Fruit fly (Drosophila melanogaster) whole organism, prepupa: ENCODE measurements around the gene CG13998.
A peak's percentile ranks its signal among the peaks of the same experiment; 100 is the strongest.

ENCODE experiments used
- CG10669 ChIP-seq: fragments of 200-800 bp; sonication (Bioruptor generic); optimal IDR thresholded peaks from 3 replicates; lab custom pipeline; 2018; ENCODE audit warnings: missing biosample characterization, mild to moderate bottlenecking, missing genetic modification characterization, moderate library complexity
- CG11294 ChIP-seq: fragments of 200-800 bp; sonication (Bioruptor generic); IDR thresholded peaks from 2 replicates; pipeline ENCODE4 v1.3.6; 2022; ENCODE audit warnings: missing biosample characterization, missing genetic modification characterization
- CG16779 ChIP-seq: fragments of 200-800 bp; sonication (Bioruptor generic); optimal IDR thresholded peaks from 3 replicates; lab custom pipeline; 2017; ENCODE audit warnings: missing biosample characterization, mild to moderate bottlenecking, missing genetic modification characterization
- CG3032 ChIP-seq: fragments of 200-800 bp; optimal IDR thresholded peaks from 2 replicates; lab custom pipeline; 2019; ENCODE audit warnings: missing biosample characterization, mild to moderate bottlenecking, missing genetic modification characterization, moderate library complexity
- CG31627 ChIP-seq: fragments of 200-800 bp; sonication (Bioruptor generic); optimal IDR thresholded peaks from 3 replicates; lab custom pipeline; 2016; ENCODE audit warnings: missing biosample characterization, missing genetic modification characterization
- CG32006 ChIP-seq: fragments of 200-800 bp; sonication (Bioruptor generic); optimal IDR thresholded peaks from 3 replicates; lab custom pipeline; 2017; ENCODE audit warnings: missing biosample characterization, mild to moderate bottlenecking, missing genetic modification characterization
- CG4318 ChIP-seq: fragments of 200-800 bp; sonication (Bioruptor generic); optimal IDR thresholded peaks from 3 replicates; lab custom pipeline; 2017; ENCODE audit warnings: missing biosample characterization, mild to moderate bottlenecking, missing genetic modification characterization
- CG6276 ChIP-seq: fragments of 200-800 bp; sonication (Bioruptor generic); optimal IDR thresholded peaks from 2 replicates; lab custom pipeline; 2017; ENCODE audit warnings: missing biosample characterization, mild to moderate bottlenecking, missing genetic modification characterization
- CG6792 ChIP-seq: fragments of 200-800 bp; sonication (Bioruptor generic); optimal IDR thresholded peaks from 3 replicates; lab custom pipeline; 2016; ENCODE audit warnings: missing biosample characterization, missing genetic modification characterization
- CG6808 ChIP-seq: fragments of 200-800 bp; sonication (Bioruptor generic); optimal IDR thresholded peaks from 3 replicates; lab custom pipeline; 2017; ENCODE audit warnings: missing biosample characterization, missing genetic modification characterization, mild to moderate bottlenecking, moderate library complexity, missing genetic modification reagents
- CG6854 ChIP-seq: fragments of 200-800 bp; sonication (Bioruptor generic); optimal IDR thresholded peaks from 2 replicates; lab custom pipeline; 2017; ENCODE audit warnings: missing biosample characterization, mild to moderate bottlenecking, missing genetic modification characterization
- CG7368 ChIP-seq: fragments of 200-800 bp; sonication (Bioruptor generic); optimal IDR thresholded peaks from 3 replicates; lab custom pipeline; 2016; ENCODE audit warnings: missing biosample characterization, missing genetic modification characterization
- CG8632 ChIP-seq: fragments of 200-800 bp; sonication (Bioruptor generic); optimal IDR thresholded peaks from 3 replicates; lab custom pipeline; 2016; ENCODE audit warnings: missing biosample characterization, missing genetic modification characterization
- CG9139 ChIP-seq: fragments of 200-800 bp; sonication (Bioruptor generic); optimal IDR thresholded peaks from 3 replicates; lab custom pipeline; 2017; ENCODE audit warnings: missing biosample characterization, mild to moderate bottlenecking, missing genetic modification characterization
- Eip75B ChIP-seq: fragments of 200-800 bp; sonication (Bioruptor generic); optimal IDR thresholded peaks from 3 replicates; lab custom pipeline; 2016; ENCODE audit warnings: missing biosample characterization, missing genetic modification characterization
- Eip78C ChIP-seq: fragments of 200-800 bp; sonication (Bioruptor generic); peaks from one replicate; lab custom pipeline; 2016; ENCODE audit warnings: missing biosample characterization, missing genetic modification characterization
- Eip93F ChIP-seq: fragments of 200-800 bp; sonication (Bioruptor generic); optimal IDR thresholded peaks from 2 replicates; lab custom pipeline; 2016; ENCODE audit warnings: missing biosample characterization, mild to moderate bottlenecking, missing genetic modification characterization
- Ets21C ChIP-seq: fragments of 200-800 bp; sonication (Bioruptor generic); optimal IDR thresholded peaks from 3 replicates; lab custom pipeline; 2016; ENCODE audit warnings: missing biosample characterization, missing genetic modification characterization
- Ets96B ChIP-seq: fragments of 200-800 bp; optimal IDR thresholded peaks from 2 replicates; lab custom pipeline; 2019; ENCODE audit warnings: missing biosample characterization, mild to moderate bottlenecking, missing genetic modification characterization, moderate library complexity
- Hr39 ChIP-seq: fragments of 200-800 bp; sonication (Bioruptor generic); optimal IDR thresholded peaks from 2 replicates; lab custom pipeline; 2016; ENCODE audit warnings: missing biosample characterization, missing genetic modification characterization
- Hr4 ChIP-seq: fragments of 200-800 bp; sonication (Bioruptor generic); optimal IDR thresholded peaks from 3 replicates; lab custom pipeline; 2016; ENCODE audit warnings: missing biosample characterization, missing genetic modification characterization
- OdsH ChIP-seq: fragments of 200-800 bp; sonication (Bioruptor generic); optimal IDR thresholded peaks from 3 replicates; lab custom pipeline; 2016; ENCODE audit warnings: missing biosample characterization, missing genetic modification characterization
- Smox ChIP-seq: fragments of 200-800 bp; sonication (Bioruptor generic); optimal IDR thresholded peaks from 3 replicates; lab custom pipeline; 2016; ENCODE audit warnings: missing biosample characterization, missing genetic modification characterization
- Sox102F ChIP-seq: fragments of 200-800 bp; sonication (Bioruptor generic); optimal IDR thresholded peaks from 2 replicates; lab custom pipeline; 2016; ENCODE audit warnings: missing biosample characterization, mild to moderate bottlenecking, missing genetic modification characterization
- Sox15 ChIP-seq: fragments of 200-800 bp; sonication (Bioruptor generic); optimal IDR thresholded peaks from 3 replicates; lab custom pipeline; 2016; ENCODE audit warnings: missing biosample characterization, missing genetic modification characterization
- acj6 ChIP-seq: fragments of 200-800 bp; sonication (Bioruptor generic); optimal IDR thresholded peaks from 3 replicates; lab custom pipeline; 2016; ENCODE audit warnings: missing biosample characterization, missing genetic modification characterization
- cyc ChIP-seq: fragments of 200-800 bp; sonication (Bioruptor generic); optimal IDR thresholded peaks from 3 replicates; lab custom pipeline; 2016; ENCODE audit warnings: missing biosample characterization, missing genetic modification characterization
- dac ChIP-seq: fragments of 200-800 bp; sonication (Bioruptor generic); optimal IDR thresholded peaks from 2 replicates; lab custom pipeline; 2017; ENCODE audit warnings: missing biosample characterization, mild to moderate bottlenecking, missing genetic modification characterization
- eg ChIP-seq: fragments of 200-800 bp; sonication (Bioruptor generic); IDR thresholded peaks from 3 replicates; pipeline ENCODE4 v1.3.6; 2022; ENCODE audit warnings: missing biosample characterization, missing genetic modification characterization
- esn ChIP-seq: fragments of 200-800 bp; sonication (Bioruptor generic); optimal IDR thresholded peaks from 2 replicates; lab custom pipeline; 2016; ENCODE audit warnings: missing biosample characterization, mild to moderate bottlenecking, missing genetic modification characterization, moderate library complexity
- fd59A ChIP-seq: fragments of 200-800 bp; sonication (Bioruptor generic); optimal IDR thresholded peaks from 2 replicates; lab custom pipeline; 2017; ENCODE audit warnings: missing biosample characterization, mild to moderate bottlenecking, missing genetic modification characterization, missing genetic modification reagents
- fd85E ChIP-seq: fragments of 200-800 bp; sonication (Bioruptor generic); optimal IDR thresholded peaks from 3 replicates; lab custom pipeline; 2016; ENCODE audit warnings: missing biosample characterization, missing genetic modification characterization
- fkh ChIP-seq: fragments of 200-800 bp; sonication (Bioruptor generic); optimal IDR thresholded peaks from 3 replicates; lab custom pipeline; 2017; ENCODE audit warnings: missing biosample characterization, mild to moderate bottlenecking, missing genetic modification characterization, moderate library complexity
- lz ChIP-seq: fragments of 200-800 bp; sonication (Bioruptor generic); optimal IDR thresholded peaks from 3 replicates; lab custom pipeline; 2016; ENCODE audit warnings: missing biosample characterization, missing genetic modification characterization
- pdm3 ChIP-seq: fragments of 200-800 bp; sonication (Bioruptor generic); optimal IDR thresholded peaks from 3 replicates; lab custom pipeline; 2016; ENCODE audit warnings: missing biosample characterization, missing genetic modification characterization
- salr ChIP-seq, 2 experiments: fragments of 200-800 bp; sonication (Bioruptor generic); optimal IDR thresholded peaks; 3 replicates each; lab custom pipeline; 2016 to 2018; ENCODE audit warnings: missing biosample characterization in 2 of 2, missing genetic modification characterization in 2 of 2, mild to moderate bottlenecking in 1 of 2
- spab ChIP-seq: fragments of 200-800 bp; sonication (Bioruptor generic); optimal IDR thresholded peaks from 2 replicates; lab custom pipeline; 2017; ENCODE audit warnings: missing biosample characterization, mild to moderate bottlenecking, missing genetic modification characterization, missing genetic modification reagents
- ss ChIP-seq, 2 experiments: fragments of 200-800 bp; sonication (Bioruptor generic); optimal IDR thresholded peaks; 2 replicates in 1 of 2; 3 replicates in 1 of 2; lab custom pipeline; 2017 to 2018; ENCODE audit warnings: mild to moderate bottlenecking in 2 of 2, missing biosample characterization in 2 of 2, missing genetic modification characterization in 2 of 2, moderate library complexity in 1 of 2
- svp ChIP-seq: fragments of 200-800 bp; sonication (Bioruptor generic); peaks from one replicate; lab custom pipeline; 2016; ENCODE audit warnings: missing biosample characterization, missing genetic modification characterization
- vri ChIP-seq: fragments of 200-800 bp; sonication (Bioruptor generic); optimal IDR thresholded peaks from 3 replicates; lab custom pipeline; 2016; ENCODE audit warnings: missing biosample characterization, mild to moderate bottlenecking, missing genetic modification characterization

Gene CG13998

DNA sequence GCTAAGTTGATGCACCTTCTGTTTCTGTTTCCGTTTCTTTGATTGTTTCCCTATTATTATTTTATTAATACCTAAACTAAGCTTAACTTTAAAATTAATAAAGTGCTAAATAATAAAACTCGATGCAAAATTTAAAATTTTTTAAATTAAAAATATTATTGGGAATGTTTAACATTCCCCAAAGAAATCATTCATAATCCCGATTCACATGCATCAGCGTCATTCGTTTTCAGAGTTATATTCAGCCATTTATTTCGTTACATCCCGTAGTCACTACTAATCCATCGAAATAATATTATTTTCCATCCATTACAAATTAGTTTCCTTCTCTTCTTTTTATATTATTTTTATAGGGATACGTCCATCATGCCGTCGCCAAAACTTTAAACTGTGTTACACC is 9.1 kb downstream of the CG13998 start:
- TF ChIP-seq eg (GFP tag; lab: Robert Waterston, UW) (no peak), cyc (no peak), spab (GFP tag; lab: Kevin White, UChicago) (no peak), ss (GFP tag; optimal IDR thresholded peaks at IDR 0.05; lab: Kevin White, UChicago) (no peak), CG9139 (GFP tag; lab: Kevin White, UChicago) (no peak), CG8632 (GFP tag; lab: Kevin White, UChicago) (no peak), Smox (GFP tag; lab: Kevin White, UChicago) (no peak), CG6808 (GFP tag; lab: Kevin White, UChicago) (no peak), CG7368 (GFP tag; lab: Kevin White, UChicago) (no peak), Hr4 (no peak), esn (GFP tag; lab: Kevin White, UChicago) (no peak), Sox15 (no peak), Hr39 (no peak)

DNA sequence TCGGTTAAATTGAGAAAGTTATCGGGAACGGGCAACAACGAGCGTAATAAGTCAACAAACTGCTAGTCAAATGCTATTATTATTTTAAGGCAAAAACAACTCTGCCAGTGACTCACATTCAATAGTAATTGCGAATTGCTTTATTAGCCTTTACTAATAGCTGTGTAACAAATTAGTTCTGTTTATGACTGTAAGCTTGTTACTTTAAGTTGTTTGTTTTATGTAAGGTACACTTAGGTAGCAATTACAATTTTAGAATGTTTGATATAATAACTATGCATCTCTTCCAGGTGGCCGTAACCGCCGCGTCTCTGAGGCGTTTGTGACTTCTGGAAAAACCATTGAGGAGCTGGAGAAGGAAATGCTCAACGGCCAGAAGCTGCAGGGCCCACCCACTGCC is 9.9 kb downstream of the CG13998 start:
- TF ChIP-seq fkh (GFP tag; lab: Kevin White, UChicago) (no peak), CG16779 (tag; lab: Kevin White, UChicago) (no peak), cyc (no peak), Eip78C (GFP tag; lab: Kevin White, UChicago) (no peak), pdm3 (no peak), CG6854 (GFP tag; lab: Kevin White, UChicago) (no peak), dac (GFP tag; lab: Kevin White, UChicago) (no peak), CG11294 (no peak)

- TF ChIP-seq Eip75B (GFP tag; lab: Kevin White, UChicago) (no peak), svp (GFP tag; lab: Kevin White, UChicago) (peak; percentile 90)
Observed at dm6 chr2L:5945651-5946547, 10.7 kb downstream of the CG13998 start.

dm6 chr2L:5944305-5945282 is 12.0 kb downstream of the CG13998 start:
- TF ChIP-seq salr (GFP tag; optimal IDR thresholded peaks at IDR 0.05; lab: Kevin White, UChicago) = no peak
- TF ChIP-seq CG7368 (GFP tag; lab: Kevin White, UChicago) = no peak
- TF ChIP-seq esn (GFP tag; lab: Kevin White, UChicago) = no peak
- TF ChIP-seq CG6276 (GFP tag; lab: Kevin White, UChicago) = no peak
- no peak for TF ChIP-seq eg (GFP tag; lab: Robert Waterston, UW)
- no peak for TF ChIP-seq Smox (GFP tag; lab: Kevin White, UChicago)
- TF ChIP-seq CG32006 (GFP tag; lab: Kevin White, UChicago) = no peak
- peak; percentile 58 for TF ChIP-seq vri (GFP tag; lab: Kevin White, UChicago)
- no peak for TF ChIP-seq CG6854 (GFP tag; lab: Kevin White, UChicago)
- peak; percentile 10 for TF ChIP-seq Eip93F
- TF ChIP-seq Sox102F (GFP tag; lab: Kevin White, UChicago) = no peak
- TF ChIP-seq CG10669 (GFP tag; lab: Kevin White, UChicago) = no peak
- no peak for TF ChIP-seq OdsH (GFP tag; lab: Kevin White, UChicago)
- TF ChIP-seq Ets96B (tag; lab: Kevin White, UChicago) = no peak
- TF ChIP-seq spab (GFP tag; lab: Kevin White, UChicago) = no peak
- TF ChIP-seq CG3032 (tag; lab: Kevin White, UChicago) = no peak
- TF ChIP-seq fd85E (GFP tag; lab: Kevin White, UChicago) = no peak
- no peak for TF ChIP-seq ss (GFP tag; optimal IDR thresholded peaks at IDR 0.05; lab: Kevin White, UChicago)
- TF ChIP-seq CG6792 (GFP tag; lab: Kevin White, UChicago) = no peak
- peak; percentile 50 for TF ChIP-seq Eip78C (GFP tag; lab: Kevin White, UChicago)
- TF ChIP-seq Eip75B (GFP tag; lab: Kevin White, UChicago) = peak; percentile 29
- no peak for TF ChIP-seq CG31627
- TF ChIP-seq CG4318 (GFP tag; lab: Kevin White, UChicago) = no peak
- no peak for TF ChIP-seq Sox15
- TF ChIP-seq acj6 (GFP tag; lab: Kevin White, UChicago) = no peak
- no peak for TF ChIP-seq CG11294
- TF ChIP-seq lz (GFP tag; lab: Kevin White, UChicago) = no peak
- no peak for TF ChIP-seq fd59A (GFP tag; lab: Kevin White, UChicago)
- TF ChIP-seq fkh (GFP tag; lab: Kevin White, UChicago) = peak; percentile 74
- no peak for TF ChIP-seq Ets21C (GFP tag; lab: Kevin White, UChicago)
- TF ChIP-seq CG9139 (GFP tag; lab: Kevin White, UChicago) = no peak
- TF ChIP-seq CG6808 (GFP tag; lab: Kevin White, UChicago) = no peak
